Fruit fly (Drosophila melanogaster) S2 (cell line): ENCODE results near the gene CG14606.

Experiments used
- CG8478 ChIP-seq: fragments of >200 bp; optimal IDR thresholded peaks from 2 replicates; lab custom pipeline; 2018
- CTCF ChIP-seq, 2 experiments: fragments of >200 bp; optimal IDR thresholded peaks; 2 replicates each; lab custom pipeline; 2018

DNA sequence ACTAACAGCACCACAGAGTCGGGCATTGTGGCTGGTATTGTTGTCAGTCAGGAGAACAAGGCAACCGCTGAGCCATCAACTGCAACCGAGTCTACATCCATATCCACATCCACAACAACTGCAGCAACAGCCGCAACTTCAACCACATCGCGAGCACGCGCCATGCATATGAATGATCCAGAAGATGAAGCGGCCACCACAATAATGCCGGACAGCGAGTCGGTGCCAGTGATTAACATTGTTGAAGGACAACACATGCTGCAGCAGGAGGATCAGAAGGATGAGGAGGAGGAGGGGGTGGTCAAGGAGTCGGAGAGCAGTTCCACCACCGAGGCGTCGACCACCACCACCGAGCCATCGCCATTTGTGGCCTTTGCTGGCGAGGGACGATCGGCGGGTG lies 42.1 kb downstream of the CG14606 start:
- TF ChIP-seq CTCF (optimal IDR thresholded peaks at IDR 0.05; lab: Kevin White, UChicago) (no peak), CG8478 (lab: Kevin White, UChicago) (no peak)
